Worm (Caenorhabditis elegans) whole organism, late embryonic: Measurements from ENCODE around the gene C35D10.8.

Experiments used
- F13H6.1 ChIP-seq: sonication (generic microtip); optimal IDR thresholded peaks from 2 replicates; lab custom pipeline; 2016; ENCODE audit warnings: missing genetic modification characterization, missing compliant biosample characterization
- ceh-14 ChIP-seq: sonication (generic microtip); optimal IDR thresholded peaks from 2 replicates; lab custom pipeline; 2016; ENCODE audit warnings: missing genotype, missing genetic modification characterization, missing compliant biosample characterization
- ceh-24 ChIP-seq: sonication (generic microtip); optimal IDR thresholded peaks from 2 replicates; lab custom pipeline; 2016; ENCODE audit warnings: mild to moderate bottlenecking, missing genetic modification characterization, missing compliant biosample characterization
- ceh-6 ChIP-seq: fragments of 200-800 bp; sonication (Bioruptor generic); optimal IDR thresholded peaks from 2 replicates; lab custom pipeline; 2018; ENCODE audit warnings: mild to moderate bottlenecking, missing genetic modification characterization, missing compliant biosample characterization
- elt-4 ChIP-seq: sonication (generic microtip); optimal IDR thresholded peaks from 2 replicates; lab custom pipeline; 2016; ENCODE audit warnings: missing genetic modification characterization, missing compliant biosample characterization
- ets-4 ChIP-seq: sonication (generic microtip); optimal IDR thresholded peaks from 2 replicates; lab custom pipeline; 2016; ENCODE audit warnings: missing genetic modification characterization, missing compliant biosample characterization
- hlh-13 ChIP-seq: fragments of 200-800 bp; sonication (Bioruptor generic); optimal IDR thresholded peaks from 2 replicates; lab custom pipeline; 2018; ENCODE audit warnings: mild to moderate bottlenecking, missing genetic modification characterization, missing compliant biosample characterization
- hlh-6 ChIP-seq: sonication (generic microtip); optimal IDR thresholded peaks from 2 replicates; lab custom pipeline; 2016; ENCODE audit warnings: missing genotype, missing genetic modification characterization, missing compliant biosample characterization
- madf-2 ChIP-seq: sonication (generic microtip); optimal IDR thresholded peaks from 2 replicates; lab custom pipeline; 2017; ENCODE audit warnings: missing genetic modification characterization, missing compliant biosample characterization
- nhr-11 ChIP-seq: fragments of 150-350 bp; optimal IDR thresholded peaks from 2 replicates; lab custom pipeline; 2014; ENCODE audit warnings: missing biosample characterization, missing genetic modification characterization
- pat-9 ChIP-seq: fragments of 200-800 bp; sonication (Bioruptor generic); optimal IDR thresholded peaks from 2 replicates; lab custom pipeline; 2018; ENCODE audit warnings: mild to moderate bottlenecking, missing genetic modification characterization, moderate library complexity, missing compliant biosample characterization
- pha-4 ChIP-seq: fragments of 150-350 bp; optimal IDR thresholded peaks from 2 replicates; lab custom pipeline; 2018; ENCODE audit warnings: missing biosample characterization, missing genetic modification reagents, missing genetic modification characterization
- rnt-1 ChIP-seq: sonication (generic microtip); optimal IDR thresholded peaks from 2 replicates; lab custom pipeline; 2016; ENCODE audit warnings: missing genetic modification characterization, missing compliant biosample characterization
- sox-4 ChIP-seq: sonication (generic microtip); optimal IDR thresholded peaks from 2 replicates; lab custom pipeline; 2017; ENCODE audit warnings: mild to moderate bottlenecking, missing genetic modification characterization, inconsistent platforms, missing compliant biosample characterization
- unc-3 ChIP-seq, 2 experiments: fragments of 200-800 bp in 1 of 2; sonication (Bioruptor generic) in 1 of 2; sonication (generic microtip) in 1 of 2; conservative IDR thresholded peaks in 1 of 2; optimal IDR thresholded peaks in 1 of 2; 2 replicates each; pipeline versions ENCODE4 v1.3.6 to Lab custom; 2016 to 2022; ENCODE audit warnings: missing compliant biosample characterization in 2 of 2, missing genetic modification characterization in 2 of 2, missing genetic modification reagents in 1 of 2

Gene C35D10.8

DNA sequence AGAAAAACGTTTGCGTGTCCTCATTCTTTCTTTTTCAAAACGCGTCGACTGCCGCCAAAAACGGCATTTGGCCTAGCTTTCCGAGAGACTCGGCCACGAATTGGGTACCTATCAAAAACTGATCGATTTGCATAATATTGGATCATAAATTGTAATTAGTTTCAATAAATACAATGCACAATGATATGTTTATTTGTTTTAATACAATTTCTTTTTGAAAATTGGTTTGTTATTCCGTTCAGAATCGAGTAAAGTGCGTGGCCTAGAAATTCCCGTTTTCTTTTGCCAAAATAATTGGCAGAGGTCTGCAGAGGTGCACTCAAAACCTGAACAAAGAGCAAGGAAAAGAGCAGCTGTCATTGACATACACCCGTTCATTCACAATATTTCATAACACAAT lies 50.4 kb downstream of the C35D10.8 start, which contains the start of gene F26F4.8 (continued):
- TF ChIP-seq ceh-6 (GFP tag; lab: Kevin White, UChicago) (no peak), F13H6.1 (tag; lab: Kevin White, UChicago) (peak; percentile 37), ets-4 (tag; lab: Kevin White, UChicago) (peak; percentile 88), madf-2 (tag; lab: Kevin White, UChicago) (no peak), ceh-24 (no peak), pat-9 (tag; lab: Kevin White, UChicago) (no peak), rnt-1 (tag; lab: Kevin White, UChicago) (peak; percentile 46), elt-4 (tag; lab: Kevin White, UChicago) (no peak), sox-4 (tag; lab: Kevin White, UChicago) (no peak), hlh-6 (tag; lab: Kevin White, UChicago) (no peak), ceh-14 (tag; lab: Kevin White, UChicago) (peak; percentile 14), unc-3 (GFP tag; conservative IDR thresholded peaks at IDR 0.05; lab: Robert Waterston, UW) (no peak), unc-3 (tag; optimal IDR thresholded peaks at IDR 0.05; lab: Kevin White, UChicago) (no peak), hlh-13 (no peak), pha-4 (no peak), nhr-11 (tag; lab: Kevin White, UChicago) (no peak)
